Fruit fly (Drosophila melanogaster): ENCODE measurements around the gene CG9072.

DNA sequence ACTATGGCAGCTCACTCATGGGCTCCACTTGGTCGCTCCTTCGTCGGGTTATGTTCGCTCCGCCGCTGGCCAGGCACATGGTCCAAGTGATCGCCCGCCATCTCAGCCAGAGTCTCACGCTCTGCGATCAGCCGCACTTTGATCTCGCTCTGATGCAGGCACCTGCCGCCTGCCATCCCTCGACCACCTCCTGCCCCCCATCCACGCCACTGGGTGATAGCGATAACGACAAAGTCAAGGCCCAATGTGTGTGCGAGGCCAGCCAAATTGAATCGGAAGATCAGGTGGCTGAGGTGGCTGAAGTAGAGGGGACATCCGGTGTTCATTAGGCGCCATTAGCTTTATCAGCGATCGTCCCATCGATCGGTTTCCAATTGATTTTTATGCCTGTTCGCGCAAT, 27.3 kb downstream of the CG9072 start:
- TF ChIP-seq Gsc (GFP tag; IDR thresholded peaks at IDR 0.05) = no peak
- no peak for TF ChIP-seq CG2678 (tag; optimal IDR thresholded peaks at IDR 0.05)
- TF ChIP-seq chif (GFP tag; optimal IDR thresholded peaks at IDR 0.05) = no peak
- TF ChIP-seq br (optimal IDR thresholded peaks at IDR 0.05) = no peak
- TF ChIP-seq vvl (GFP tag; IDR thresholded peaks at IDR 0.05) = no peak

All from whole organism, embryonic.